Fruit fly (Drosophila melanogaster): ENCODE results near the gene CG42331.
A peak's percentile ranks its signal among the peaks of the same experiment; 100 is the strongest.

The CG42331 gene

dm6 chr3R:24813637-24814301 is 41.8 kb downstream of the CG42331 start, which contains the start of the genes lili and CG34150:
TSS of gene lili (minus strand) at chr3R:24814012.
TSS of gene CG34150 (plus strand) at chr3R:24814262.
- peak; percentile 33 for TF ChIP-seq CG6792 (GFP tag; optimal IDR thresholded peaks at IDR 0.05)
- TF ChIP-seq Gug (GFP tag; IDR thresholded peaks at IDR 0.05): 0 out of 2 replicates have a peak, but pooled peaks have one; percentile 36
- peak; percentile 32; the same call in 1 of the 2 replicates for TF ChIP-seq CG15336 (GFP tag; IDR thresholded peaks at IDR 0.05)
- no peak for TF ChIP-seq Sox14 (GFP tag; optimal IDR thresholded peaks at IDR 0.05)
- TF ChIP-seq CG8319 (GFP tag; optimal IDR thresholded peaks at IDR 0.05): peak; percentile 37
- TF ChIP-seq CG11902 (GFP tag; optimal IDR thresholded peaks at IDR 0.05): peak; percentile 28
- peak; percentile 22 for TF ChIP-seq CG11762 (GFP tag; optimal IDR thresholded peaks at IDR 0.05; ENCODE audit: insufficient read depth)
- TF ChIP-seq net (GFP tag; optimal IDR thresholded peaks at IDR 0.05): no peak
- peak; percentile 74 for TF ChIP-seq cyc (GFP tag; optimal IDR thresholded peaks at IDR 0.05)
- TF ChIP-seq Hr39 (GFP tag; optimal IDR thresholded peaks at IDR 0.05): peak; percentile 70
- peak; percentile 45 for TF ChIP-seq dsx (GFP tag; optimal IDR thresholded peaks at IDR 0.05; ENCODE audit: poor library complexity, severe bottlenecking)
- peak; percentile 64 for TF ChIP-seq CG3032 (tag; optimal IDR thresholded peaks at IDR 0.05)
- peak; percentile 51 for TF ChIP-seq Sox15 (GFP tag; optimal IDR thresholded peaks at IDR 0.05)
- peak; percentile 40 for TF ChIP-seq CG7368 (GFP tag; optimal IDR thresholded peaks at IDR 0.05)
- no peak for TF ChIP-seq Lpt (GFP tag; optimal IDR thresholded peaks at IDR 0.05)
- TF ChIP-seq Hr4 (GFP tag; optimal IDR thresholded peaks at IDR 0.05): no peak
- peak; percentile 69 for TF ChIP-seq lz (GFP tag; optimal IDR thresholded peaks at IDR 0.05)
- peak; percentile 31; the same call in 1 of the 3 replicates for TF ChIP-seq CG8119 (GFP tag; IDR thresholded peaks at IDR 0.05)
- peak; percentile 38; the same call in 1 of the 3 replicates for TF ChIP-seq CG6163 (GFP tag; IDR thresholded peaks at IDR 0.05)
- no peak for TF ChIP-seq CG3919 (GFP tag; optimal IDR thresholded peaks at IDR 0.05)
- TF ChIP-seq CG6854 (GFP tag; optimal IDR thresholded peaks at IDR 0.05): peak; percentile 53
- TF ChIP-seq achi (GFP tag; optimal IDR thresholded peaks at IDR 0.05): peak; percentile 82
- peak; percentile 90 for TF ChIP-seq Eip78C (GFP tag)
- peak; percentile 53; the same call in 1 of the 3 replicates for TF ChIP-seq eg (GFP tag; IDR thresholded peaks at IDR 0.05)
- peak; percentile 83 for TF ChIP-seq CG31627 (GFP tag; optimal IDR thresholded peaks at IDR 0.05)
- peak; percentile 64 for TF ChIP-seq topi (GFP tag; optimal IDR thresholded peaks at IDR 0.05)
- no peak for TF ChIP-seq fd59A (GFP tag; optimal IDR thresholded peaks at IDR 0.05)
- peak; percentile 78 for TF ChIP-seq esn (GFP tag; optimal IDR thresholded peaks at IDR 0.05)
- no peak for TF ChIP-seq salr (GFP tag; optimal IDR thresholded peaks at IDR 0.05)
- TF ChIP-seq Eip93F (GFP tag; optimal IDR thresholded peaks at IDR 0.05): peak; percentile 20
- peak; percentile 22 for TF ChIP-seq Ets96B (tag; optimal IDR thresholded peaks at IDR 0.05)

dm6 chr3R:24816993-24817854 is 45.2 kb downstream of the CG42331 start, which contains the start of the genes CG5808 and Saf-B:
TSS of gene CG5808 (minus strand) at chr3R:24817007.
TSS of gene Saf-B (plus strand) at chr3R:24817464.
- TF ChIP-seq cyc (GFP tag; optimal IDR thresholded peaks at IDR 0.05) (peak; percentile 46), Sox15 (GFP tag; optimal IDR thresholded peaks at IDR 0.05) (no peak), Smox (GFP tag; optimal IDR thresholded peaks at IDR 0.05) (no peak), CG8632 (GFP tag; optimal IDR thresholded peaks at IDR 0.05) (no peak), topi (GFP tag; optimal IDR thresholded peaks at IDR 0.05) (no peak), CG31627 (GFP tag; optimal IDR thresholded peaks at IDR 0.05) (peak; percentile 10), esn (GFP tag; optimal IDR thresholded peaks at IDR 0.05) (peak; percentile 52), CG11902 (GFP tag; optimal IDR thresholded peaks at IDR 0.05) (peak; percentile 20), CG11294 (GFP tag; IDR thresholded peaks at IDR 0.05) (no peak)

dm6 chr3R:24823061-24823460 is 51.1 kb downstream of the CG42331 start:
- TF ChIP-seq ss (GFP tag; optimal IDR thresholded peaks at IDR 0.05) (no peak), dsx (GFP tag; optimal IDR thresholded peaks at IDR 0.05; ENCODE audit: poor library complexity, severe bottlenecking) (no peak), topi (GFP tag; optimal IDR thresholded peaks at IDR 0.05) (no peak), CG31627 (GFP tag; optimal IDR thresholded peaks at IDR 0.05) (no peak), Hr39 (GFP tag; optimal IDR thresholded peaks at IDR 0.05) (no peak), CG6163 (GFP tag; IDR thresholded peaks at IDR 0.05) (no peak), CG4318 (GFP tag; optimal IDR thresholded peaks at IDR 0.05) (no peak), CG6792 (GFP tag; optimal IDR thresholded peaks at IDR 0.05) (no peak), CG9139 (GFP tag; optimal IDR thresholded peaks at IDR 0.05) (no peak), CG6854 (GFP tag; optimal IDR thresholded peaks at IDR 0.05) (no peak), pdm3 (GFP tag; optimal IDR thresholded peaks at IDR 0.05) (no peak), fd85E (GFP tag; optimal IDR thresholded peaks at IDR 0.05) (no peak), CG8632 (GFP tag; optimal IDR thresholded peaks at IDR 0.05) (no peak)
